Worm (Caenorhabditis elegans): ENCODE data around the gene fbn-1.

DNA sequence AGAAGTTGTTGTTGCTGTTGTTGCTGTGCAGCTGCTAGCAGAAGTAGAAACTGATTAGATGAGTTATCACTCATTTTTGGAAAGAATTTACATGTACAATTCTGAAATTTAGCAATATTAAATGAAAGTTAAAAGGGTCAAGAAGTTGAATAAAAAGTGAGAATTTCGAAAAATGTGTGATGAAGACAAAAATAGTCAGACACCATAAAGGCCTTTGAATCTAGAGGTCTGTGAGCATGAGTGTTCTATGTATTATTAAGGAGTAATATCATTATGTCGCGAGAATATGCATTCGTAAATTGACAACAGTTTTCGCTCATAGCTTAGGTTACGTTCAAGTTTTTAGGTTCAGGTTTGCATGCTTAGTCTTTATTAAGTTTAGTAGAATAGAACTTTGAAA is 30.7 kb downstream of the fbn-1 start, which contains the start of gene baz-2:
- TF ChIP-seq flt-1 (GFP tag; IDR thresholded peaks at IDR 0.05) (no peak), hnd-1 (tag; optimal IDR thresholded peaks at IDR 0.05) (no peak), ets-7 (tag; optimal IDR thresholded peaks at IDR 0.05) (no peak), hmbx-1 (tag; optimal IDR thresholded peaks at IDR 0.05) (no peak), F13C5.2 (tag; optimal IDR thresholded peaks at IDR 0.05) (no peak), aly-1 (tag; optimal IDR thresholded peaks at IDR 0.05) (no peak), ama-1 (optimal IDR thresholded peaks at IDR 0.05) (no peak), B0310.2 (tag; optimal IDR thresholded peaks at IDR 0.05) (no peak), hmg-4 (GFP tag; optimal IDR thresholded peaks at IDR 0.05) (no peak), scrt-1 (GFP tag; IDR thresholded peaks at IDR 0.05) (no peak), pes-1 (GFP tag; IDR thresholded peaks at IDR 0.05) (no peak)
